Worm (Caenorhabditis elegans): Measurements from ENCODE around the gene apm-3.

The apm-3 gene

ce11 chrX:1004037-1004436 is 49.3 kb downstream of the apm-3 start, which contains the start of gene cutl-21:
cutl-21 (plus strand) TSS chrX:1004337.
- no peak for TF ChIP-seq F57A8.1 (GFP tag; optimal IDR thresholded peaks at IDR 0.05)
- TF ChIP-seq F22D6.2 (tag; optimal IDR thresholded peaks at IDR 0.05): no peak
- TF ChIP-seq B0035.1 (tag; optimal IDR thresholded peaks at IDR 0.05): no peak
- TF ChIP-seq ZK185.1 (tag; optimal IDR thresholded peaks at IDR 0.05; ENCODE audit: poor library complexity, severe bottlenecking): no peak
- TF ChIP-seq unc-62 (GFP tag; optimal IDR thresholded peaks at IDR 0.05): no peak
- no peak for TF ChIP-seq ztf-22 (GFP tag; optimal IDR thresholded peaks at IDR 0.05)
- no peak for TF ChIP-seq tbx-9 (tag; optimal IDR thresholded peaks at IDR 0.05; ENCODE audit: borderline replicate concordance)
- TF ChIP-seq F23B12.7 (tag; optimal IDR thresholded peaks at IDR 0.05; ENCODE audit: insufficient read depth): no peak

- no peak for TF ChIP-seq sdz-38 (tag; optimal IDR thresholded peaks at IDR 0.05)
These were observed 50.3 kb downstream of the apm-3 start for ce11 chrX:1005026-1005425.
